Worm (Caenorhabditis elegans) whole organism, L3 larva: ENCODE results near the gene cyp-13B2.

Source experiments
- ceh-16 ChIP-seq: sonication (generic microtip); optimal IDR thresholded peaks from 2 replicates; lab custom pipeline; 2017; ENCODE audit warnings: missing biosample characterization, missing genetic modification characterization
- fos-1 ChIP-seq: fragments of 150-350 bp; optimal IDR thresholded peaks from 2 replicates; lab custom pipeline; 2014; ENCODE audit warnings: missing biosample characterization, missing genetic modification characterization
- nhr-12 ChIP-seq: fragments of 150-350 bp; optimal IDR thresholded peaks from 2 replicates; lab custom pipeline; 2014; ENCODE audit warnings: missing biosample characterization, missing genetic modification characterization
- nhr-28 ChIP-seq: fragments of 150-350 bp; optimal IDR thresholded peaks from 2 replicates; lab custom pipeline; 2014; ENCODE audit warnings: missing biosample characterization, missing genetic modification characterization
- skn-1 ChIP-seq: fragments of 150-350 bp; optimal IDR thresholded peaks from 2 replicates; lab custom pipeline; 2014; ENCODE audit warnings: missing biosample characterization, missing genetic modification characterization
- tbx-2 ChIP-seq: sonication (generic microtip); optimal IDR thresholded peaks from 2 replicates; lab custom pipeline; 2016; ENCODE audit warnings: mild to moderate bottlenecking, missing genetic modification characterization, missing compliant biosample characterization

ce11 chrX:14175740-14176139 lies 49.6 kb upstream of the cyp-13B2 start, which contains the start of gene C37E2.2:
- TF ChIP-seq ceh-16 (tag; lab: Kevin White, UChicago) (no peak), fos-1 (tag; lab: Kevin White, UChicago) (no peak), skn-1 (tag; lab: Kevin White, UChicago) (no peak), nhr-28 (tag; lab: Kevin White, UChicago) (no peak), nhr-12 (tag; lab: Kevin White, UChicago) (no peak), tbx-2 (tag; lab: Kevin White, UChicago) (no peak)
